In the genomic region with DNA sequence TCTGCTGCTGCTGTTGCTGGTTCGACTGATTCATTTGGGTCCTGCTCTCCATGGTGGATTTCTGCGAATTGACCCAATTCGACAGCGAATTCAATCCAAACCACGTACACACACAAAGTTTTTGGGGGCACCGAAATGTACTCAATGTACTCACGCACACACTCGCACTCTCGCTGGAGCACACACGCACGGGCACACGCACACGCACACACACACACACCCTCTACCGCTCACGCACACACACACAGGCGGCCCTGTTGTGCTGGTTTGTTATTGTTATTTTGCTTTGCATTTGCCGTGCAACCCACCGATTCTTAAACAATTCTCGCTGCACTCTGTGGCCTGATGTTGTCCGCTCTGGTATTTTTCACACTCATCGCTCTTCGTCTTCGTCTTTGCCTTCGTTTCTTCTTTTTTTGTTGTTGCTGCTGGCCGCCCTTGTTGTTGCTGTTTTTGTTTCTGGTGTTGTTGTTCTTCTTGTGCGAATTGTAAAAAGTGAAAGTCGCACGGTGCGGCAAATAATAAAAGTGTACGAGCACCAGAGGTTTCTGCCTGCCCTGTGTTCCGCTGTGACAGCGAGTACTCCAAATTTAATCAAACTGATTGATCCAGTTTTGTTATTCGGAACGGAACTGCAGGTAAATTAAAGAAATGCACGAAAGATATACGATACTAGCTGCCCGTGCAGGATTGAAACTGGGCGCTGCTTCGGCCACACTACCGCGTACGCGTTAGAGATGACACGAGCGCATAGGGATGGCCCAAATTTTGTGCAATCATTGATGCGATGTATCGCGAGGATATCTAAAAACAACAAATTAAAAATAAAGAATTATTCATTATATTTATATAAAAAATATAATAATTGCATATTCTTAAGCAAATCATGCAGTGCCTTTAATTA, we compare ENCODE assay signal across 5 fruit fly cellular contexts.
A peak's percentile ranks its signal among the peaks of the same experiment; 100 is the strongest.
TF ChIP-seq lines count a peak whose summit lies in the region.

Gene CG3744, minus strand, starts transcription at position 716 of the 904 bp plus-strand sequence.

TF ChIP-seq in whole organism, adult, 20 proteins besides CTCF, POLR2A, EP300 and RAD21 (continued from another document):
- peak; percentile 82 for TF ChIP-seq CG33017 (tag; optimal IDR thresholded peaks at IDR 0.05; lab: Kevin White, UChicago)
- peak; percentile 79 for TF ChIP-seq Crg-1 (GFP tag; optimal IDR thresholded peaks at IDR 0.05; lab: Kevin White, UChicago)
- TF ChIP-seq cic (GFP tag; optimal IDR thresholded peaks at IDR 0.05; lab: Kevin White, UChicago): peak; percentile 50
- peak; percentile 85 for TF ChIP-seq CG12768 (GFP tag; optimal IDR thresholded peaks at IDR 0.05; lab: Kevin White, UChicago)
- TF ChIP-seq pad (GFP tag; optimal IDR thresholded peaks at IDR 0.05; lab: Kevin White, UChicago): peak; percentile 67

TF ChIP-seq in whole organism, embryonic, 481 proteins besides CTCF, POLR2A, EP300 and RAD21 (continued from another document and continues in another):
- TF ChIP-seq Dek (tag; optimal IDR thresholded peaks at IDR 0.05; lab: Kevin White, UChicago): peak; percentile 95
- TF ChIP-seq CG10267 (tag; optimal IDR thresholded peaks at IDR 0.05; lab: Kevin White, UChicago): peak; percentile 85
- peak; percentile 49; the same call in 1 of the 2 replicates for TF ChIP-seq sim (GFP tag; IDR thresholded peaks at IDR 0.05; lab: Robert Waterston, UW)
- no peak for TF ChIP-seq cwo (GFP tag; optimal IDR thresholded peaks at IDR 0.05; lab: Kevin White, UChicago)
- peak; percentile 87 for TF ChIP-seq HLH4C (GFP tag; IDR thresholded peaks at IDR 0.05; lab: Robert Waterston, UW; ENCODE audit: partially characterized antibody)
- TF ChIP-seq Med (GFP tag; lab: Kevin White, UChicago): peak; percentile 95
- TF ChIP-seq pho (GFP tag; optimal IDR thresholded peaks at IDR 0.05; lab: Kevin White, UChicago): peak; percentile 58
- peak; percentile 6 for TF ChIP-seq emc (GFP tag; optimal IDR thresholded peaks at IDR 0.05; lab: Kevin White, UChicago)
- TF ChIP-seq CG11398 (GFP tag; optimal IDR thresholded peaks at IDR 0.05; lab: Kevin White, UChicago): peak; percentile 27
- TF ChIP-seq CG1647 (GFP tag; optimal IDR thresholded peaks at IDR 0.05; lab: Kevin White, UChicago): peak; percentile 77
- TF ChIP-seq Six4 (GFP tag; optimal IDR thresholded peaks at IDR 0.05; lab: Kevin White, UChicago): peak; percentile 86
- peak; percentile 92 for TF ChIP-seq HLH3B (GFP tag; IDR thresholded peaks at IDR 0.05; lab: Robert Waterston, UW)
- TF ChIP-seq cas (GFP tag; IDR thresholded peaks at IDR 0.05; lab: Robert Waterston, UW): peak; percentile 91
- TF ChIP-seq CG13624 (GFP tag; optimal IDR thresholded peaks at IDR 0.05; lab: Kevin White, UChicago): peak; percentile 67
- TF ChIP-seq CG9797 (GFP tag; optimal IDR thresholded peaks at IDR 0.05; lab: Kevin White, UChicago): peak; percentile 80
- peak; percentile 92 for TF ChIP-seq CG42726 (GFP tag; IDR thresholded peaks at IDR 0.05; lab: Robert Waterston, UW; ENCODE audit: partially characterized antibody)
- TF ChIP-seq wek (GFP tag; optimal IDR thresholded peaks at IDR 0.05; lab: Kevin White, UChicago): peak; percentile 23
- TF ChIP-seq CG6854 (GFP tag; optimal IDR thresholded peaks at IDR 0.05; lab: Kevin White, UChicago): peak; percentile 70
- no peak for TF ChIP-seq ATbp (GFP tag; optimal IDR thresholded peaks at IDR 0.05; lab: Kevin White, UChicago)
- TF ChIP-seq gem (tag; optimal IDR thresholded peaks at IDR 0.05; lab: Kevin White, UChicago): peak; percentile 95
- peak; percentile 89 for TF ChIP-seq zfh2 (GFP tag; optimal IDR thresholded peaks at IDR 0.05; lab: Kevin White, UChicago)
- TF ChIP-seq danr (GFP tag; IDR thresholded peaks at IDR 0.05; lab: Robert Waterston, UW): peak; percentile 73
- peak; percentile 96 for TF ChIP-seq knrl (GFP tag; IDR thresholded peaks at IDR 0.05; lab: Robert Waterston, UW; ENCODE audit: partially characterized antibody)
- TF ChIP-seq lab (GFP tag; optimal IDR thresholded peaks at IDR 0.05; lab: Kevin White, UChicago): peak; percentile 94
- TF ChIP-seq CG2678 (tag; optimal IDR thresholded peaks at IDR 0.05; lab: Kevin White, UChicago): peak; percentile 90
- no peak for TF ChIP-seq CG4854 (GFP tag; optimal IDR thresholded peaks at IDR 0.05; lab: Kevin White, UChicago)
- TF ChIP-seq NfI (GFP tag; optimal IDR thresholded peaks at IDR 0.05; lab: Kevin White, UChicago): peak; percentile 95
- no peak for TF ChIP-seq CG7745 (tag; optimal IDR thresholded peaks at IDR 0.05; lab: Kevin White, UChicago)

TF ChIP-seq in whole organism, prepupa, 60 proteins besides CTCF, POLR2A, EP300 and RAD21 (continued from another document and continues in another):
- TF ChIP-seq Ets96B (tag; optimal IDR thresholded peaks at IDR 0.05; lab: Kevin White, UChicago): peak; percentile 73
- TF ChIP-seq eg (GFP tag; IDR thresholded peaks at IDR 0.05; lab: Robert Waterston, UW): peak; percentile 94
- peak; percentile 74 for TF ChIP-seq Hr39 (GFP tag; optimal IDR thresholded peaks at IDR 0.05; lab: Kevin White, UChicago)
- peak; percentile 62 for TF ChIP-seq Sox14 (GFP tag; optimal IDR thresholded peaks at IDR 0.05; lab: Kevin White, UChicago)
- peak; percentile 5 for TF ChIP-seq CG16779 (tag; optimal IDR thresholded peaks at IDR 0.05; lab: Kevin White, UChicago)
- peak; percentile 75 for TF ChIP-seq svp (GFP tag; lab: Kevin White, UChicago)
- TF ChIP-seq CG6163 (GFP tag; IDR thresholded peaks at IDR 0.05; lab: Robert Waterston, UW): peak; percentile 89
- TF ChIP-seq Hr38 (GFP tag; optimal IDR thresholded peaks at IDR 0.05; lab: Kevin White, UChicago): no peak
- peak; percentile 17 for TF ChIP-seq CG9139 (GFP tag; optimal IDR thresholded peaks at IDR 0.05; lab: Kevin White, UChicago)
- peak; percentile 86 for TF ChIP-seq Eip78C (GFP tag; lab: Kevin White, UChicago)
- peak; percentile 81 for TF ChIP-seq achi (GFP tag; optimal IDR thresholded peaks at IDR 0.05; lab: Kevin White, UChicago)
- no peak for TF ChIP-seq CG10631 (GFP tag; optimal IDR thresholded peaks at IDR 0.05; lab: Kevin White, UChicago)
- TF ChIP-seq Lpt (GFP tag; optimal IDR thresholded peaks at IDR 0.05; lab: Kevin White, UChicago): peak; percentile 13
- no peak for TF ChIP-seq CG8319 (GFP tag; optimal IDR thresholded peaks at IDR 0.05; lab: Kevin White, UChicago)
- TF ChIP-seq CG10669 (GFP tag; optimal IDR thresholded peaks at IDR 0.05; lab: Kevin White, UChicago): no peak
- peak; percentile 82 for TF ChIP-seq acj6 (GFP tag; optimal IDR thresholded peaks at IDR 0.05; lab: Kevin White, UChicago)
- TF ChIP-seq CG34406 (GFP tag; optimal IDR thresholded peaks at IDR 0.05; lab: Kevin White, UChicago): peak; percentile 60
- peak; percentile 66 for TF ChIP-seq Ets21C (GFP tag; optimal IDR thresholded peaks at IDR 0.05; lab: Kevin White, UChicago)
- TF ChIP-seq CG6854 (GFP tag; optimal IDR thresholded peaks at IDR 0.05; lab: Kevin White, UChicago): peak; percentile 45
- peak; percentile 85 for TF ChIP-seq CG32006 (GFP tag; optimal IDR thresholded peaks at IDR 0.05; lab: Kevin White, UChicago)
- TF ChIP-seq CG6792 (GFP tag; optimal IDR thresholded peaks at IDR 0.05; lab: Kevin White, UChicago): peak; percentile 62
- TF ChIP-seq CG8119 (GFP tag; IDR thresholded peaks at IDR 0.05; lab: Robert Waterston, UW): peak; percentile 76
- peak; percentile 72 for TF ChIP-seq net (GFP tag; optimal IDR thresholded peaks at IDR 0.05; lab: Kevin White, UChicago)
- TF ChIP-seq esn (GFP tag; optimal IDR thresholded peaks at IDR 0.05; lab: Kevin White, UChicago): peak; percentile 77
- no peak for TF ChIP-seq Met (GFP tag; optimal IDR thresholded peaks at IDR 0.05; lab: Kevin White, UChicago)
- TF ChIP-seq lz (GFP tag; optimal IDR thresholded peaks at IDR 0.05; lab: Kevin White, UChicago): peak; percentile 74
- peak; percentile 29 for TF ChIP-seq spab (GFP tag; optimal IDR thresholded peaks at IDR 0.05; lab: Kevin White, UChicago)
- peak; percentile 88 for TF ChIP-seq CG3919 (GFP tag; optimal IDR thresholded peaks at IDR 0.05; lab: Kevin White, UChicago)
- peak; percentile 68 for TF ChIP-seq CG7368 (GFP tag; optimal IDR thresholded peaks at IDR 0.05; lab: Kevin White, UChicago)
- peak; percentile 35 for TF ChIP-seq Sox102F (GFP tag; optimal IDR thresholded peaks at IDR 0.05; lab: Kevin White, UChicago)

TF ChIP-seq in whole organism, pupa, 21 proteins besides CTCF, POLR2A, EP300 and RAD21 (continued from another document):
- peak; percentile 93 for TF ChIP-seq fd96Ca (GFP tag; IDR thresholded peaks at IDR 0.05; lab: Robert Waterston, UW)
- TF ChIP-seq Pif1A (GFP tag; optimal IDR thresholded peaks at IDR 0.05; lab: Kevin White, UChicago): no peak
- TF ChIP-seq CG14655 (GFP tag; optimal IDR thresholded peaks at IDR 0.05; lab: Kevin White, UChicago): no peak
- peak; percentile 75 for TF ChIP-seq CG9948 (tag; optimal IDR thresholded peaks at IDR 0.05; lab: Kevin White, UChicago)

TF ChIP-seq in whole organism, wandering third instar larva, 38 proteins besides CTCF, POLR2A, EP300 and RAD21 (continued from another document):
- TF ChIP-seq tai (GFP tag; optimal IDR thresholded peaks at IDR 0.05; lab: Kevin White, UChicago) (no peak), Sp1 (GFP tag; optimal IDR thresholded peaks at IDR 0.05; lab: Kevin White, UChicago) (peak; percentile 81), sv (GFP tag; optimal IDR thresholded peaks at IDR 0.05; lab: Kevin White, UChicago) (peak; percentile 86), sage (GFP tag; optimal IDR thresholded peaks at IDR 0.05; lab: Kevin White, UChicago) (no peak), CG32264 (GFP tag; optimal IDR thresholded peaks at IDR 0.05; lab: Kevin White, UChicago) (no peak), Hr78 (GFP tag; optimal IDR thresholded peaks at IDR 0.05; lab: Kevin White, UChicago) (no peak), jim (GFP tag; optimal IDR thresholded peaks at IDR 0.05; lab: Kevin White, UChicago) (peak; percentile 54), psq (GFP tag; optimal IDR thresholded peaks at IDR 0.05; lab: Kevin White, UChicago) (peak; percentile 72), Hr83 (GFP tag; optimal IDR thresholded peaks at IDR 0.05; lab: Kevin White, UChicago; ENCODE audit: poor library complexity, severe bottlenecking) (peak; percentile 96), OdsH (GFP tag; optimal IDR thresholded peaks at IDR 0.05; lab: Kevin White, UChicago) (peak; percentile 61), Rel (GFP tag; optimal IDR thresholded peaks at IDR 0.05; lab: Kevin White, UChicago) (no peak), Rel (tag; optimal IDR thresholded peaks at IDR 0.05; lab: Kevin White, UChicago) (no peak), dl (GFP tag; optimal IDR thresholded peaks at IDR 0.05; lab: Kevin White, UChicago; ENCODE audit: insufficient read depth in 1 of 2, partially characterized antibody in 2 of 2) (no peak), Hnf4 (GFP tag; optimal IDR thresholded peaks at IDR 0.05; lab: Kevin White, UChicago) (no peak), CG9705 (GFP tag; optimal IDR thresholded peaks at IDR 0.05; lab: Kevin White, UChicago) (peak; percentile 84), h (GFP tag; optimal IDR thresholded peaks at IDR 0.05; lab: Kevin White, UChicago) (peak; percentile 78), ey (GFP tag; optimal IDR thresholded peaks at IDR 0.05; lab: Kevin White, UChicago) (peak; percentile 68), dsf (GFP tag; optimal IDR thresholded peaks at IDR 0.05; lab: Kevin White, UChicago; ENCODE audit: borderline replicate concordance) (no peak), Dif (GFP tag; optimal IDR thresholded peaks at IDR 0.05; lab: Kevin White, UChicago; ENCODE audit: partially characterized antibody) (no peak), woc (GFP tag; optimal IDR thresholded peaks at IDR 0.05; lab: Kevin White, UChicago) (peak; percentile 88)
